Worm (Caenorhabditis elegans) whole organism, young adult: Measurements from ENCODE around the gene F49C12.5.

ENCODE experiments used
- T07F8.4 ChIP-seq: sonication (generic microtip); optimal IDR thresholded peaks from 2 replicates; lab custom pipeline; 2016; ENCODE audit warnings: mild to moderate bottlenecking, missing genetic modification characterization, moderate library complexity, missing compliant biosample characterization
- Y53G8AR.9 ChIP-seq: fragments of 200-800 bp; sonication (Bioruptor generic); conservative IDR thresholded peaks from 2 replicates; pipeline ENCODE4 v1.3.6; 2022; ENCODE audit warnings: missing genetic modification reagents, missing genetic modification characterization, missing compliant biosample characterization
- lin-26 ChIP-seq: fragments of 200-800 bp; sonication (Bioruptor generic); IDR thresholded peaks from 2 replicates; pipeline ENCODE4 v1.3.6; 2022; ENCODE audit warnings: missing genetic modification reagents, missing genetic modification characterization, missing compliant biosample characterization
- unc-130 ChIP-seq: sonication (generic microtip); optimal IDR thresholded peaks from 2 replicates; lab custom pipeline; 2016; ENCODE audit warnings: missing genetic modification reagents, missing genetic modification characterization, missing compliant biosample characterization

DNA sequence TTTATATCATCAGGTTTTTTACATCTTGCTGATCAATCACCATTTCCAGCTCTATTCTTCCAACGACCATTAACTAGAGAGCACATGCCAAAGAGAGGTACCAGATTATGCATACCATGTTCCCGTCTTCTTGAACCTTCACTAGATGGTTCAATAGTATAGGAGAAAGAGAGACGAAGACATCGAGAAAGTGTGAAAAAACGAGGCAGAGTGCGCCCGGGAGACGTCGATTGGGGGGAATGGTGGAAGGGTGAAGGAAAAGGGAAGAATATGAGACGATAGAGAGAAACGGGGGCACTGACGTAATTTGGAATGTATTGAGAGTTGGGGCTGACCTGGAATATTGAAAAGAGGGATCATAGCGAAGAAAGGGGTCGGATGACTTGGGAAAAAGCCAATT, 37.1 kb upstream of the F49C12.5 start:
- TF ChIP-seq T07F8.4 (tag; lab: Kevin White, UChicago) (no peak), Y53G8AR.9 (no peak), unc-130 (no peak), lin-26 (no peak)
